Worm (Caenorhabditis elegans) whole organism, L4 larva: ENCODE measurements around the gene C29A12.1.

Experiments used
- D1046.2 ChIP-seq: fragments of 200-800 bp; sonication (Bioruptor generic); IDR thresholded peaks from 2 replicates; pipeline ENCODE4 v1.3.6; 2022; ENCODE audit warnings: missing genetic modification characterization, missing compliant biosample characterization
- R02D3.7 ChIP-seq: fragments of 150-350 bp; sonication (generic microtip); optimal IDR thresholded peaks from 3 replicates; lab custom pipeline; 2014; ENCODE audit warnings: missing biosample characterization, missing genetic modification characterization
- T20F7.1 ChIP-seq: fragments of 200-800 bp; sonication (Bioruptor generic); optimal IDR thresholded peaks from 2 replicates; lab custom pipeline; 2018; ENCODE audit warnings: mild to moderate bottlenecking, missing genetic modification characterization, missing compliant biosample characterization
- Y105C5A.15 ChIP-seq: fragments of 200-800 bp; sonication (Bioruptor generic); IDR thresholded peaks from 2 replicates; pipeline ENCODE4 v1.3.6; 2022; ENCODE audit warnings: missing genetic modification characterization, missing compliant biosample characterization
- Y48G9A.11 ChIP-seq: fragments of 200-800 bp; sonication (Bioruptor generic); IDR thresholded peaks from 2 replicates; pipeline ENCODE4 v1.3.6; 2022; ENCODE audit warnings: missing genetic modification reagents, missing genetic modification characterization, missing compliant biosample characterization
- ZK337.2 ChIP-seq: fragments of 200-800 bp; sonication (Bioruptor generic); IDR thresholded peaks from 2 replicates; pipeline ENCODE4 v1.3.6; 2022; ENCODE audit warnings: missing genetic modification reagents, missing genetic modification characterization, missing compliant biosample characterization
- ZK546.5 ChIP-seq, 2 experiments: sonication (generic microtip); optimal IDR thresholded peaks; 2 replicates each; lab custom pipeline; 2017; ENCODE audit warnings: missing biosample characterization in 2 of 2, missing genetic modification characterization in 2 of 2
- aha-1 ChIP-seq: fragments of 150-350 bp; peaks from one replicate; lab custom pipeline; 2014; ENCODE audit warnings: missing biosample characterization, missing genetic modification characterization
- arid-1 ChIP-seq: fragments of 200-800 bp; sonication (Bioruptor generic); conservative IDR thresholded peaks from 2 replicates; pipeline ENCODE4 v1.3.6; 2022; ENCODE audit warnings: missing genetic modification reagents, missing genetic modification characterization, missing compliant biosample characterization
- ceh-28 ChIP-seq: fragments of 150-350 bp; optimal IDR thresholded peaks from 2 replicates; lab custom pipeline; 2014; ENCODE audit warnings: missing biosample characterization, missing genetic modification reagents, missing genetic modification characterization
- ceh-32 ChIP-seq: sonication (generic microtip); optimal IDR thresholded peaks from 2 replicates; lab custom pipeline; 2016; ENCODE audit warnings: mild to moderate bottlenecking, missing genetic modification characterization, missing compliant biosample characterization; ENCODE audit not compliant: poor library complexity
- ceh-44 ChIP-seq: fragments of 200-800 bp; sonication (Bioruptor generic); IDR thresholded peaks from 2 replicates; pipeline ENCODE4 v1.3.6; 2022; ENCODE audit warnings: missing genetic modification reagents, missing genetic modification characterization, missing compliant biosample characterization
- ceh-62 ChIP-seq: sonication (generic microtip); optimal IDR thresholded peaks from 2 replicates; lab custom pipeline; 2017; ENCODE audit warnings: missing biosample characterization, missing genetic modification characterization
- cey-2 ChIP-seq: sonication (generic microtip); optimal IDR thresholded peaks from 3 replicates; lab custom pipeline; 2017; ENCODE audit warnings: missing genetic modification characterization, mild to moderate bottlenecking, missing compliant biosample characterization, antibody characterized with exemption, borderline replicate concordance; ENCODE audit not compliant: insufficient read depth
- ctbp-1 ChIP-seq: fragments of 200-800 bp; sonication (Bioruptor generic); IDR thresholded peaks from 2 replicates; pipeline ENCODE4 v1.3.6; 2022; ENCODE audit warnings: missing genetic modification reagents, missing genetic modification characterization, missing compliant biosample characterization
- daf-12 ChIP-seq: fragments of 150-350 bp; optimal IDR thresholded peaks from 2 replicates; lab custom pipeline; 2014; ENCODE audit warnings: missing biosample characterization, missing genetic modification reagents, missing genetic modification characterization
- daf-16 ChIP-seq, 3 experiments: sonication (generic microtip); optimal IDR thresholded peaks; 2 replicates each; lab custom pipeline; 2016 to 2017; ENCODE audit warnings: missing genetic modification characterization in 3 of 3, missing genetic modification reagents in 3 of 3, mild to moderate bottlenecking in 2 of 3, missing compliant biosample characterization in 2 of 3, missing biosample characterization in 1 of 3, moderate library complexity in 1 of 3
- daf-19 ChIP-seq: fragments of 200-800 bp; sonication (Bioruptor generic); conservative IDR thresholded peaks from 2 replicates; pipeline ENCODE4 v1.3.6; 2022; ENCODE audit warnings: missing genetic modification characterization, missing compliant biosample characterization
- daf-8 ChIP-seq: fragments of 200-800 bp; sonication (Bioruptor generic); IDR thresholded peaks from 2 replicates; pipeline ENCODE4 v1.3.6; 2022; ENCODE audit warnings: missing genetic modification characterization, missing compliant biosample characterization
- dmd-6 ChIP-seq: fragments of 200-800 bp; sonication (Bioruptor generic); IDR thresholded peaks from 2 replicates; pipeline ENCODE4 v1.3.6; 2022; ENCODE audit warnings: missing genetic modification reagents, missing genetic modification characterization, missing compliant biosample characterization
- dpl-1 ChIP-seq: fragments of 150-350 bp; optimal IDR thresholded peaks from 2 replicates; lab custom pipeline; 2014; ENCODE audit warnings: missing biosample characterization, missing genetic modification reagents, missing genetic modification characterization
- duxl-1 ChIP-seq: sonication (generic microtip); optimal IDR thresholded peaks from 2 replicates; lab custom pipeline; 2016; ENCODE audit warnings: mild to moderate bottlenecking, missing genetic modification characterization, moderate library complexity, missing compliant biosample characterization; ENCODE audit not compliant: poor library complexity
- gei-8 ChIP-seq: fragments of 200-800 bp; sonication (Bioruptor generic); optimal IDR thresholded peaks from 2 replicates; lab custom pipeline; 2018; ENCODE audit warnings: mild to moderate bottlenecking, missing genetic modification characterization, missing compliant biosample characterization
- hif-1 ChIP-seq, 2 experiments: sonication (generic microtip); optimal IDR thresholded peaks; 2 replicates each; lab custom pipeline; 2016 to 2017; ENCODE audit warnings: missing compliant biosample characterization in 2 of 2, missing genetic modification characterization in 2 of 2, missing genetic modification reagents in 2 of 2, missing genotype in 2 of 2, mild to moderate bottlenecking in 1 of 2
- lim-7 ChIP-seq: fragments of 200-800 bp; sonication (Bioruptor generic); IDR thresholded peaks from 2 replicates; pipeline ENCODE4 v1.3.6; 2022; ENCODE audit warnings: missing genetic modification characterization, missing compliant biosample characterization
- lin-1 ChIP-seq: fragments of 200-800 bp; sonication (Bioruptor generic); IDR thresholded peaks from 2 replicates; pipeline ENCODE4 v1.3.6; 2022; ENCODE audit warnings: missing genetic modification reagents, missing genetic modification characterization, missing compliant biosample characterization
- lin-13 ChIP-seq: fragments of 150-350 bp; optimal IDR thresholded peaks from 2 replicates; lab custom pipeline; 2014; ENCODE audit warnings: missing biosample characterization, missing genetic modification reagents, missing genetic modification characterization
- lin-38 ChIP-seq: fragments of 200-800 bp; sonication (Bioruptor generic); IDR thresholded peaks from 2 replicates; pipeline ENCODE4 v1.3.6; 2022; ENCODE audit warnings: missing genetic modification reagents, missing genetic modification characterization, missing compliant biosample characterization
- lir-3 ChIP-seq: sonication (generic microtip); optimal IDR thresholded peaks from 2 replicates; lab custom pipeline; 2016; ENCODE audit warnings: mild to moderate bottlenecking, missing genetic modification characterization, missing compliant biosample characterization
- madf-5 ChIP-seq, 2 experiments: fragments of 200-800 bp; sonication (Bioruptor generic); IDR thresholded peaks; 2 replicates each; pipeline ENCODE4 v1.3.6; 2022; ENCODE audit warnings: missing compliant biosample characterization in 2 of 2, missing genetic modification characterization in 2 of 2
- mdt-29 ChIP-seq: fragments of 200-800 bp; sonication (Bioruptor generic); IDR thresholded peaks from 2 replicates; pipeline ENCODE4 v1.3.6; 2022; ENCODE audit warnings: missing genetic modification reagents, missing genetic modification characterization, missing compliant biosample characterization
- mep-1 ChIP-seq: fragments of 150-350 bp; sonication (generic microtip); optimal IDR thresholded peaks from 3 replicates; lab custom pipeline; 2014; ENCODE audit warnings: missing biosample characterization, missing genetic modification characterization
- mes-2 ChIP-seq: sonication (generic microtip); optimal IDR thresholded peaks from 2 replicates; lab custom pipeline; 2016; ENCODE audit warnings: missing genotype, mild to moderate bottlenecking, missing genetic modification characterization, missing compliant biosample characterization; ENCODE audit not compliant: poor library complexity, severe bottlenecking
- mxl-2 ChIP-seq: fragments of 200-800 bp; sonication (Bioruptor generic); conservative IDR thresholded peaks from 2 replicates; pipeline ENCODE4 v1.3.6; 2022; ENCODE audit warnings: missing genetic modification reagents, missing genetic modification characterization, missing compliant biosample characterization
- nhr-10 ChIP-seq: fragments of 150-350 bp; optimal IDR thresholded peaks from 2 replicates; lab custom pipeline; 2014; ENCODE audit warnings: missing biosample characterization, missing genetic modification characterization
- nhr-11 ChIP-seq: fragments of 150-350 bp; optimal IDR thresholded peaks from 2 replicates; lab custom pipeline; 2014; ENCODE audit warnings: missing biosample characterization, missing genetic modification characterization
- nhr-111 ChIP-seq: fragments of 200-800 bp; sonication (Bioruptor generic); optimal IDR thresholded peaks from 2 replicates; lab custom pipeline; 2018; ENCODE audit warnings: mild to moderate bottlenecking, missing genetic modification characterization, missing compliant biosample characterization
- nhr-28 ChIP-seq: fragments of 150-350 bp; optimal IDR thresholded peaks from 2 replicates; lab custom pipeline; 2014; ENCODE audit warnings: missing biosample characterization, missing genetic modification characterization
- nhr-42 ChIP-seq: fragments of 200-800 bp; sonication (Bioruptor generic); IDR thresholded peaks from 2 replicates; pipeline ENCODE4 v1.3.6; 2022; ENCODE audit warnings: missing genetic modification characterization, missing compliant biosample characterization
- nhr-48 ChIP-seq: sonication (generic microtip); optimal IDR thresholded peaks from 2 replicates; lab custom pipeline; 2016; ENCODE audit warnings: mild to moderate bottlenecking, missing genetic modification characterization, missing compliant biosample characterization
- nhr-6 ChIP-seq: fragments of 150-350 bp; optimal IDR thresholded peaks from 2 replicates; lab custom pipeline; 2014; ENCODE audit warnings: missing biosample characterization, missing genetic modification characterization
- pha-4 ChIP-seq, 2 experiments: fragments of 150-350 bp in 1 of 2; fragments of 200-800 bp in 1 of 2; sonication (Bioruptor generic) in 1 of 2; IDR thresholded peaks in 1 of 2; optimal IDR thresholded peaks in 1 of 2; 2 replicates each; pipeline versions ENCODE4 v1.3.6 to Lab custom; 2014 to 2022; ENCODE audit warnings: missing genetic modification characterization in 2 of 2, missing genetic modification reagents in 2 of 2, missing biosample characterization in 1 of 2, missing compliant biosample characterization in 1 of 2
- pqm-1 ChIP-seq: sonication (generic microtip); optimal IDR thresholded peaks from 2 replicates; lab custom pipeline; 2017; ENCODE audit warnings: missing biosample characterization, missing genetic modification characterization
- rbr-2 ChIP-seq: sonication (generic microtip); optimal IDR thresholded peaks from 2 replicates; lab custom pipeline; 2016; ENCODE audit warnings: missing genotype, missing genetic modification characterization, missing compliant biosample characterization
- saeg-2 ChIP-seq: fragments of 200-800 bp; sonication (Bioruptor generic); IDR thresholded peaks from 2 replicates; pipeline ENCODE4 v1.3.6; 2022; ENCODE audit warnings: missing genetic modification reagents, missing genetic modification characterization, missing compliant biosample characterization
- sdz-12 ChIP-seq: fragments of 200-800 bp; sonication (Bioruptor generic); optimal IDR thresholded peaks from 2 replicates; lab custom pipeline; 2018; ENCODE audit warnings: mild to moderate bottlenecking, missing genetic modification characterization, missing compliant biosample characterization
- skn-1 ChIP-seq: fragments of 150-350 bp; optimal IDR thresholded peaks from 2 replicates; lab custom pipeline; 2014; ENCODE audit warnings: missing biosample characterization, missing genetic modification characterization
- tag-97 ChIP-seq: fragments of 200-800 bp; sonication (Bioruptor generic); IDR thresholded peaks from 2 replicates; pipeline ENCODE4 v1.3.6; 2022; ENCODE audit warnings: missing genetic modification characterization, missing compliant biosample characterization
- zfp-3 ChIP-seq: fragments of 200-800 bp; sonication (Bioruptor generic); conservative IDR thresholded peaks from 2 replicates; pipeline ENCODE4 v1.3.6; 2022; ENCODE audit warnings: missing genetic modification reagents, missing genetic modification characterization, missing compliant biosample characterization
- ztf-11 ChIP-seq: fragments of 150-350 bp; optimal IDR thresholded peaks from 2 replicates; lab custom pipeline; 2014; ENCODE audit warnings: missing biosample characterization, missing genetic modification characterization

The C29A12.1 gene

ce11 chrV:10858340-10858739 is 45.1 kb upstream of the C29A12.1 start (continued):
- TF ChIP-seq lim-7 (GFP tag; lab: Robert Waterston, UW) (no peak), pha-4 (GFP tag; IDR thresholded peaks at IDR 0.05; lab: Robert Waterston, UW) (peak; percentile 62; the same call in 1 of the 2 replicates), pha-4 (tag; optimal IDR thresholded peaks at IDR 0.05; lab: Kevin White, UChicago) (no peak), cey-2 (tag; lab: Kevin White, UChicago) (peak; percentile 7), lin-38 (GFP tag; lab: Robert Waterston, UW) (peak; percentile 14; the same call in 1 of the 2 replicates), T20F7.1 (GFP tag; lab: Kevin White, UChicago) (no peak), Y48G9A.11 (no peak), mep-1 (tag; lab: Kevin White, UChicago) (peak; percentile 81), ztf-11 (no peak), R02D3.7 (tag; lab: Kevin White, UChicago) (no peak), ZK337.2 (GFP tag; lab: Robert Waterston, UW) (no peak), nhr-42 (no peak), daf-19 (GFP tag; lab: Robert Waterston, UW) (no peak), nhr-111 (GFP tag; lab: Kevin White, UChicago) (no peak), mxl-2 (no peak), zfp-3 (GFP tag; lab: Robert Waterston, UW) (0 out of 2 replicates have a peak, but pooled peaks have one; percentile 39), D1046.2 (GFP tag; lab: Robert Waterston, UW) (no peak), ceh-62 (no peak), Y105C5A.15 (GFP tag; lab: Robert Waterston, UW) (no peak), nhr-6 (tag; lab: Kevin White, UChicago) (peak; percentile 62), saeg-2 (peak; percentile 98), tag-97 (GFP tag; lab: Robert Waterston, UW) (no peak), ZK546.5 (tag; optimal IDR thresholded peaks at IDR 0.05; lab: Kevin White, UChicago) (no peak), mes-2 (tag; lab: Kevin White, UChicago) (peak; percentile 51), lin-13 (GFP tag; lab: Kevin White, UChicago) (no peak), daf-8 (GFP tag; lab: Robert Waterston, UW) (no peak), ceh-32 (tag; lab: Kevin White, UChicago) (peak; percentile 34), nhr-10 (tag; lab: Kevin White, UChicago) (no peak), daf-16 (GFP tag; optimal IDR thresholded peaks at IDR 0.05; lab: Kevin White, UChicago) (peak in 1 of 2 experiments; percentile 92), daf-16 (tag; optimal IDR thresholded peaks at IDR 0.05; lab: Kevin White, UChicago) (peak; percentile 16), dmd-6 (GFP tag; lab: Robert Waterston, UW) (peak; percentile 87), nhr-11 (peak; percentile 74), ctbp-1 (GFP tag; lab: Robert Waterston, UW) (peak; percentile 85), sdz-12 (GFP tag; lab: Kevin White, UChicago) (peak; percentile 36), duxl-1 (tag; lab: Kevin White, UChicago) (peak; percentile 49), daf-12 (tag; lab: Kevin White, UChicago) (no peak), ceh-44 (GFP tag; lab: Robert Waterston, UW) (no peak), nhr-48 (tag; lab: Kevin White, UChicago) (peak; percentile 79), gei-8 (peak; percentile 98), ceh-28 (no peak), hif-1 (tag; optimal IDR thresholded peaks at IDR 0.05; lab: Kevin White, UChicago) (peak in 1 of 2 experiments; percentile 63), skn-1 (tag; lab: Kevin White, UChicago) (no peak), arid-1 (GFP tag; lab: Robert Waterston, UW) (no peak), lir-3 (tag; lab: Kevin White, UChicago) (no peak), lin-1 (GFP tag; lab: Robert Waterston, UW) (no peak), nhr-28 (tag; lab: Kevin White, UChicago) (no peak), aha-1 (peak; percentile 96), mdt-29 (GFP tag; lab: Robert Waterston, UW) (no peak), madf-5 (GFP tag; IDR thresholded peaks at IDR 0.05; lab: Robert Waterston, UW) (no peak), rbr-2 (peak; percentile 70), dpl-1 (GFP tag; lab: Kevin White, UChicago) (peak; percentile 10), pqm-1 (tag; lab: Kevin White, UChicago) (no peak)
